In the genomic region with DNA sequence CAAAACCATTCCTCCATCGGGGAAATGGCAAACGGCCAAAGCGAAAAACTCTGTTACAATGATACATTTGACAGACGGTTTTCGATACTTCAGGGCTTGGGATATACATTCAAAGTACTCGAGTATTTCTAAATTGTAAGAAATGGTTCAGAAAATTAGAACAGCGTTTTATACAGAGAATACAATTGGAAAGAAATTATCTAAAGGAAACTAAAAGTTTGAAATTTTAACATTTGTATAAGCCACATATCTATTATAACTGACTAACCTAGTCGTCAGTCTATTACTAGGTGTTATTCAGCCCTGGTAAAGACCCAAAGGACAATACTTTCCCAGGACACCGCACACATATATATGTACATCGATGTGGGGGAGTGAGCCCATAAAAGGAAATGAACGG, we compare ENCODE assay signal across 1 fruit fly cellular context.
TF ChIP-seq lines count a peak whose summit lies in the region.

No protein-coding gene starts in this region.

TF ChIP-seq in whole organism, embryonic, 481 proteins besides CTCF, POLR2A, EP300 and RAD21 (continued from another document and continues in another):
- TF ChIP-seq dm (GFP tag; optimal IDR thresholded peaks at IDR 0.05; lab: Kevin White, UChicago) (no peak), BEAF-32 (GFP tag; optimal IDR thresholded peaks at IDR 0.05; lab: Kevin White, UChicago) (no peak), odd (GFP tag; optimal IDR thresholded peaks at IDR 0.05; lab: Kevin White, UChicago) (peak; percentile 23), fru (optimal IDR thresholded peaks at IDR 0.05; lab: Kevin White, UChicago) (no peak), CG15479 (GFP tag; optimal IDR thresholded peaks at IDR 0.05; lab: Kevin White, UChicago) (no peak), al (GFP tag; IDR thresholded peaks at IDR 0.05; lab: Robert Waterston, UW) (no peak), hth (optimal IDR thresholded peaks at IDR 0.05; lab: Kevin White, UChicago) (no peak), Bteb2 (GFP tag; optimal IDR thresholded peaks at IDR 0.05; lab: Kevin White, UChicago) (no peak), Nf-YB (GFP tag; optimal IDR thresholded peaks at IDR 0.05; lab: Kevin White, UChicago) (no peak), luna (GFP tag; optimal IDR thresholded peaks at IDR 0.05; lab: Kevin White, UChicago) (no peak), nau (GFP tag; optimal IDR thresholded peaks at IDR 0.05; lab: Kevin White, UChicago) (no peak), D19A (tag; optimal IDR thresholded peaks at IDR 0.05; lab: Kevin White, UChicago) (peak; percentile 34), prd (optimal IDR thresholded peaks at IDR 0.05; lab: Kevin White, UChicago) (no peak), prd (GFP tag; IDR thresholded peaks at IDR 0.05; lab: Robert Waterston, UW) (peak; percentile 19; the same call in 1 of the 3 replicates), Meics (GFP tag; optimal IDR thresholded peaks at IDR 0.05; lab: Kevin White, UChicago) (peak; percentile 50), CG13894 (tag; optimal IDR thresholded peaks at IDR 0.05; lab: Kevin White, UChicago) (peak; percentile 64), Dfd (GFP tag; optimal IDR thresholded peaks at IDR 0.05; lab: Kevin White, UChicago) (no peak), Hand (GFP tag; optimal IDR thresholded peaks at IDR 0.05; lab: Kevin White, UChicago) (peak; percentile 50), PHDP (tag; optimal IDR thresholded peaks at IDR 0.05; lab: Kevin White, UChicago) (peak; percentile 44), Drgx (GFP tag; IDR thresholded peaks at IDR 0.05; lab: Robert Waterston, UW) (no peak), E2f2 (GFP tag; IDR thresholded peaks at IDR 0.05; lab: Robert Waterston, UW) (no peak), tap (tag; optimal IDR thresholded peaks at IDR 0.05; lab: Kevin White, UChicago) (peak; percentile 32), Rfx (GFP tag; IDR thresholded peaks at IDR 0.05; lab: Robert Waterston, UW) (peak; percentile 27; the same call in 1 of the 2 replicates), CG18764 (GFP tag; optimal IDR thresholded peaks at IDR 0.05; lab: Kevin White, UChicago) (no peak), CG9932 (GFP tag; IDR thresholded peaks at IDR 0.05; lab: Robert Waterston, UW) (peak; percentile 19; the same call in 1 of the 2 replicates), slbo (GFP tag; IDR thresholded peaks at IDR 0.05; lab: Robert Waterston, UW) (no peak), jigr1 (GFP tag; IDR thresholded peaks at IDR 0.05; lab: Robert Waterston, UW) (no peak), Adf1 (GFP tag; IDR thresholded peaks at IDR 0.05; lab: Robert Waterston, UW) (no peak), Kr (GFP tag; optimal IDR thresholded peaks at IDR 0.05; lab: Kevin White, UChicago) (no peak), Ets65A (GFP tag; lab: Kevin White, UChicago) (peak; percentile 85), CG4820 (GFP tag; optimal IDR thresholded peaks at IDR 0.05; lab: Kevin White, UChicago) (no peak), ERR (GFP tag; optimal IDR thresholded peaks at IDR 0.05; lab: Kevin White, UChicago) (no peak), CHES-1-like (GFP tag; optimal IDR thresholded peaks at IDR 0.05; lab: Kevin White, UChicago) (no peak), gce (GFP tag; IDR thresholded peaks at IDR 0.05; lab: Robert Waterston, UW) (no peak), CG7839 (tag; optimal IDR thresholded peaks at IDR 0.05; lab: Kevin White, UChicago) (peak; percentile 67), CG6791 (GFP tag; IDR thresholded peaks at IDR 0.05; lab: Robert Waterston, UW; ENCODE audit: partially characterized antibody) (no peak), CG10979 (tag; optimal IDR thresholded peaks at IDR 0.05; lab: Kevin White, UChicago) (peak; percentile 41), psq (GFP tag; optimal IDR thresholded peaks at IDR 0.05; lab: Kevin White, UChicago) (no peak), Nf-YC (tag; optimal IDR thresholded peaks at IDR 0.05; lab: Kevin White, UChicago) (peak; percentile 21), cad (GFP tag; optimal IDR thresholded peaks at IDR 0.05; lab: Kevin White, UChicago) (no peak), CG14710 (tag; optimal IDR thresholded peaks at IDR 0.05; lab: Kevin White, UChicago) (peak; percentile 8), gfzf (GFP tag; optimal IDR thresholded peaks at IDR 0.05; lab: Kevin White, UChicago) (no peak), Xbp1 (GFP tag; optimal IDR thresholded peaks at IDR 0.05; lab: Kevin White, UChicago) (peak; percentile 7), maf-S (GFP tag; optimal IDR thresholded peaks at IDR 0.05; lab: Kevin White, UChicago) (no peak), Poxn (GFP tag; IDR thresholded peaks at IDR 0.05; lab: Robert Waterston, UW) (no peak), trh (GFP tag; optimal IDR thresholded peaks at IDR 0.05; lab: Kevin White, UChicago) (no peak), jumu (GFP tag; optimal IDR thresholded peaks at IDR 0.05; lab: Kevin White, UChicago) (no peak), CG1832 (GFP tag; optimal IDR thresholded peaks at IDR 0.05; lab: Kevin White, UChicago) (no peak), Fer1 (GFP tag; optimal IDR thresholded peaks at IDR 0.05; lab: Kevin White, UChicago) (peak; percentile 71), MBD-R2 (GFP tag; IDR thresholded peaks at IDR 0.05; lab: Robert Waterston, UW) (no peak), sim (GFP tag; IDR thresholded peaks at IDR 0.05; lab: Robert Waterston, UW) (no peak), BtbVII (GFP tag; optimal IDR thresholded peaks at IDR 0.05; lab: Kevin White, UChicago) (peak; percentile 26), Bgb (GFP tag; IDR thresholded peaks at IDR 0.05; lab: Robert Waterston, UW; ENCODE audit: partially characterized antibody) (no peak), CG18599 (GFP tag; optimal IDR thresholded peaks at IDR 0.05; lab: Kevin White, UChicago) (peak; percentile 80), amos (GFP tag; IDR thresholded peaks at IDR 0.05; lab: Robert Waterston, UW; ENCODE audit: partially characterized antibody) (no peak), chn (GFP tag; optimal IDR thresholded peaks at IDR 0.05; lab: Kevin White, UChicago) (no peak), Elba2 (GFP tag; optimal IDR thresholded peaks at IDR 0.05; lab: Kevin White, UChicago) (no peak), CG17385 (GFP tag; optimal IDR thresholded peaks at IDR 0.05; lab: Kevin White, UChicago) (peak; percentile 17), kay (GFP tag; optimal IDR thresholded peaks at IDR 0.05; lab: Kevin White, UChicago) (no peak), nom (GFP tag; optimal IDR thresholded peaks at IDR 0.05; lab: Kevin White, UChicago) (no peak), CG9797 (GFP tag; optimal IDR thresholded peaks at IDR 0.05; lab: Kevin White, UChicago) (no peak), CG34376 (GFP tag; optimal IDR thresholded peaks at IDR 0.05; lab: Kevin White, UChicago) (peak; percentile 64), tgo (GFP tag; IDR thresholded peaks at IDR 0.05; lab: Robert Waterston, UW) (0 out of 3 replicates have a peak, but pooled peaks have one; percentile 30), chinmo (GFP tag; IDR thresholded peaks at IDR 0.05; lab: Robert Waterston, UW; ENCODE audit: partially characterized antibody) (no peak), CG5180 (GFP tag; optimal IDR thresholded peaks at IDR 0.05; lab: Kevin White, UChicago) (peak; percentile 11), nerfin-1 (tag; optimal IDR thresholded peaks at IDR 0.05; lab: Kevin White, UChicago) (no peak), CkIIα-i1 (GFP tag; IDR thresholded peaks at IDR 0.05; lab: Robert Waterston, UW) (no peak), ttk (GFP tag; IDR thresholded peaks at IDR 0.05; lab: Robert Waterston, UW) (no peak), corto (GFP tag; optimal IDR thresholded peaks at IDR 0.05; lab: Kevin White, UChicago) (no peak), grn (GFP tag; optimal IDR thresholded peaks at IDR 0.05; lab: Kevin White, UChicago) (no peak), vvl (GFP tag; IDR thresholded peaks at IDR 0.05; lab: Robert Waterston, UW) (no peak), en (GFP tag; optimal IDR thresholded peaks at IDR 0.05; lab: Kevin White, UChicago) (no peak), caup (GFP tag; optimal IDR thresholded peaks at IDR 0.05; lab: Kevin White, UChicago; ENCODE audit: severe bottlenecking) (no peak), Fer3 (tag; optimal IDR thresholded peaks at IDR 0.05; lab: Kevin White, UChicago) (peak; percentile 43), br (optimal IDR thresholded peaks at IDR 0.05; lab: Kevin White, UChicago) (no peak), CG32767 (GFP tag; IDR thresholded peaks at IDR 0.05; lab: Robert Waterston, UW) (no peak), Abd-B (GFP tag; optimal IDR thresholded peaks at IDR 0.05; lab: Kevin White, UChicago) (no peak), lmd (GFP tag; IDR thresholded peaks at IDR 0.05; lab: Robert Waterston, UW) (no peak), CG10209 (GFP tag; optimal IDR thresholded peaks at IDR 0.05; lab: Kevin White, UChicago) (peak; percentile 7), CG4617 (GFP tag; optimal IDR thresholded peaks at IDR 0.05; lab: Kevin White, UChicago; ENCODE audit: borderline replicate concordance) (no peak), CG17912 (GFP tag; optimal IDR thresholded peaks at IDR 0.05; lab: Kevin White, UChicago) (no peak), CG2120 (GFP tag; optimal IDR thresholded peaks at IDR 0.05; lab: Kevin White, UChicago) (peak; percentile 58), CG6765 (GFP tag; optimal IDR thresholded peaks at IDR 0.05; lab: Kevin White, UChicago) (no peak), Neu2 (GFP tag; optimal IDR thresholded peaks at IDR 0.05; lab: Kevin White, UChicago; ENCODE audit: borderline replicate concordance) (no peak), CG3281 (GFP tag; optimal IDR thresholded peaks at IDR 0.05; lab: Kevin White, UChicago) (peak; percentile 55), CG1233 (GFP tag; optimal IDR thresholded peaks at IDR 0.05; lab: Kevin White, UChicago) (peak; percentile 17), CG4854 (GFP tag; optimal IDR thresholded peaks at IDR 0.05; lab: Kevin White, UChicago) (no peak), HLH54F (GFP tag; optimal IDR thresholded peaks at IDR 0.05; lab: Kevin White, UChicago) (no peak), CG11398 (GFP tag; optimal IDR thresholded peaks at IDR 0.05; lab: Kevin White, UChicago) (no peak), CG30020 (tag; optimal IDR thresholded peaks at IDR 0.05; lab: Kevin White, UChicago) (no peak), gcm (GFP tag; optimal IDR thresholded peaks at IDR 0.05; lab: Kevin White, UChicago) (no peak), ssp (GFP tag; IDR thresholded peaks at IDR 0.05; lab: Robert Waterston, UW) (no peak), CG6854 (GFP tag; optimal IDR thresholded peaks at IDR 0.05; lab: Kevin White, UChicago) (no peak), Sry-δ (GFP tag; optimal IDR thresholded peaks at IDR 0.05; lab: Kevin White, UChicago) (no peak), lola (GFP tag; optimal IDR thresholded peaks at IDR 0.05; lab: Kevin White, UChicago) (peak in 1 of 3 experiments; percentile 11), CG4404 (GFP tag; IDR thresholded peaks at IDR 0.05; lab: Robert Waterston, UW) (no peak), CG12071 (GFP tag; optimal IDR thresholded peaks at IDR 0.05; lab: Kevin White, UChicago) (no peak), repo (GFP tag; optimal IDR thresholded peaks at IDR 0.05; lab: Kevin White, UChicago) (no peak), CG13775 (GFP tag; optimal IDR thresholded peaks at IDR 0.05; lab: Kevin White, UChicago) (no peak), kah (GFP tag; optimal IDR thresholded peaks at IDR 0.05; lab: Kevin White, UChicago) (no peak), ftz-f1 (GFP tag; optimal IDR thresholded peaks at IDR 0.05; lab: Kevin White, UChicago) (no peak), pum (GFP tag; optimal IDR thresholded peaks at IDR 0.05; lab: Kevin White, UChicago) (no peak), CG13624 (GFP tag; optimal IDR thresholded peaks at IDR 0.05; lab: Kevin White, UChicago) (peak; percentile 3), CG12769 (tag; optimal IDR thresholded peaks at IDR 0.05; lab: Kevin White, UChicago) (no peak), CG9609 (GFP tag; optimal IDR thresholded peaks at IDR 0.05; lab: Kevin White, UChicago) (no peak), ash1 (GFP tag; optimal IDR thresholded peaks at IDR 0.05; lab: Kevin White, UChicago) (no peak), gt (GFP tag; IDR thresholded peaks at IDR 0.05; lab: Robert Waterston, UW) (no peak), kni (GFP tag; optimal IDR thresholded peaks at IDR 0.05; lab: Kevin White, UChicago) (no peak), CG32772 (GFP tag; IDR thresholded peaks at IDR 0.05; lab: Robert Waterston, UW) (no peak), tup (GFP tag; optimal IDR thresholded peaks at IDR 0.05; lab: Kevin White, UChicago) (no peak), NK7.1 (GFP tag; optimal IDR thresholded peaks at IDR 0.05; lab: Kevin White, UChicago) (no peak), bsh (GFP tag; optimal IDR thresholded peaks at IDR 0.05; lab: Kevin White, UChicago) (peak in 1 of 2 experiments; percentile 23), knrl (GFP tag; IDR thresholded peaks at IDR 0.05; lab: Robert Waterston, UW; ENCODE audit: partially characterized antibody) (no peak), fd3F (GFP tag; optimal IDR thresholded peaks at IDR 0.05; lab: Kevin White, UChicago) (no peak), CG13296 (GFP tag; optimal IDR thresholded peaks at IDR 0.05; lab: Kevin White, UChicago) (peak; percentile 47), croc (GFP tag; conservative IDR thresholded peaks at IDR 0.05; lab: Robert Waterston, UW) (no peak), CG12299 (tag; optimal IDR thresholded peaks at IDR 0.05; lab: Kevin White, UChicago) (peak; percentile 49), chif (GFP tag; optimal IDR thresholded peaks at IDR 0.05; lab: Kevin White, UChicago) (no peak), sug (tag; optimal IDR thresholded peaks at IDR 0.05; lab: Kevin White, UChicago) (peak; percentile 28), Dek (tag; optimal IDR thresholded peaks at IDR 0.05; lab: Kevin White, UChicago) (no peak), CG5953 (GFP tag; IDR thresholded peaks at IDR 0.05; lab: Robert Waterston, UW) (no peak), CG10959 (GFP tag; IDR thresholded peaks at IDR 0.05; lab: Robert Waterston, UW) (no peak), CG8924 (tag; optimal IDR thresholded peaks at IDR 0.05; lab: Kevin White, UChicago) (peak; percentile 54), pan (optimal IDR thresholded peaks at IDR 0.05; lab: Kevin White, UChicago) (no peak), pan (GFP tag; optimal IDR thresholded peaks at IDR 0.05 in 1 of 2, IDR thresholded peaks at IDR 0.05 in 1 of 2) (no peak), H15 (GFP tag; IDR thresholded peaks at IDR 0.05; lab: Robert Waterston, UW) (no peak), zfh2 (GFP tag; optimal IDR thresholded peaks at IDR 0.05; lab: Kevin White, UChicago) (no peak), Oaz (GFP tag; IDR thresholded peaks at IDR 0.05; lab: Robert Waterston, UW) (no peak), crp (GFP tag; optimal IDR thresholded peaks at IDR 0.05; lab: Kevin White, UChicago) (no peak), unpg (GFP tag; optimal IDR thresholded peaks at IDR 0.05; lab: Kevin White, UChicago) (peak; percentile 48), Camta (GFP tag; optimal IDR thresholded peaks at IDR 0.05; lab: Kevin White, UChicago) (no peak), lab (GFP tag; optimal IDR thresholded peaks at IDR 0.05; lab: Kevin White, UChicago) (peak; percentile 68), org-1 (GFP tag; optimal IDR thresholded peaks at IDR 0.05; lab: Kevin White, UChicago) (no peak)
